Worm (Caenorhabditis elegans): ENCODE results near the gene cpi-1.

The cpi-1 gene

ce11 chrIV:6065186-6065585 is 28.3 kb downstream of the cpi-1 start:
- TF ChIP-seq fkh-10 (GFP tag; optimal IDR thresholded peaks at IDR 0.05) = peak; percentile 94
- TF ChIP-seq unc-30 (tag; optimal IDR thresholded peaks at IDR 0.05) = no peak
- peak; percentile 28 for TF ChIP-seq nhr-85 (tag)
- peak; percentile 52 for TF ChIP-seq lin-14 (GFP tag; optimal IDR thresholded peaks at IDR 0.05)

- no peak for TF ChIP-seq Y116A8C.19 (tag; optimal IDR thresholded peaks at IDR 0.05; ENCODE audit: borderline replicate concordance)
- TF ChIP-seq nhr-85 (tag) = no peak
- TF ChIP-seq lsy-2 (tag; optimal IDR thresholded peaks at IDR 0.05) = peak in 1 of 2 experiments; percentile 56
- no peak for TF ChIP-seq mep-1 (tag; optimal IDR thresholded peaks at IDR 0.05)
- TF ChIP-seq nhr-47 (tag; optimal IDR thresholded peaks at IDR 0.05) = no peak
- no peak for TF ChIP-seq irx-1 (tag; optimal IDR thresholded peaks at IDR 0.05)
These were observed 28.8 kb downstream of the cpi-1 start for ce11 chrIV:6064657-6065056.

- TF ChIP-seq zag-1 (tag; optimal IDR thresholded peaks at IDR 0.05) = no peak
- TF ChIP-seq lin-14 (GFP tag; optimal IDR thresholded peaks at IDR 0.05) = peak; percentile 10
- no peak for TF ChIP-seq sptf-1 (tag; optimal IDR thresholded peaks at IDR 0.05)
- TF ChIP-seq lsy-2 (tag; optimal IDR thresholded peaks at IDR 0.05) = no peak
These were observed 31.4 kb downstream of the cpi-1 start for ce11 chrIV:6062078-6062477.

ce11 chrIV:6060912-6061311 is 32.6 kb downstream of the cpi-1 start:
- TF ChIP-seq fkh-10 (GFP tag; optimal IDR thresholded peaks at IDR 0.05) = peak; percentile 79
- no peak for TF ChIP-seq unc-98 (GFP tag; IDR thresholded peaks at IDR 0.05)
- peak; percentile 32 for TF ChIP-seq nhr-71 (tag; optimal IDR thresholded peaks at IDR 0.05)
- no peak for TF ChIP-seq pag-3 (tag; optimal IDR thresholded peaks at IDR 0.05; ENCODE audit: borderline replicate concordance, insufficient read depth)
- no peak for TF ChIP-seq skn-1 (tag; optimal IDR thresholded peaks at IDR 0.05)
- TF ChIP-seq fkh-4 (tag; optimal IDR thresholded peaks at IDR 0.05; ENCODE audit: borderline replicate concordance) = no peak
- TF ChIP-seq Y116A8C.19 (tag; optimal IDR thresholded peaks at IDR 0.05; ENCODE audit: borderline replicate concordance) = no peak
- TF ChIP-seq unc-30 (tag; optimal IDR thresholded peaks at IDR 0.05) = no peak
- no peak for TF ChIP-seq nhr-28 (tag; optimal IDR thresholded peaks at IDR 0.05)
- no peak for TF ChIP-seq unc-130 (tag; optimal IDR thresholded peaks at IDR 0.05)
- no peak for TF ChIP-seq swsn-7 (tag; optimal IDR thresholded peaks at IDR 0.05)
- peak; percentile 85 for TF ChIP-seq lin-14 (GFP tag; optimal IDR thresholded peaks at IDR 0.05)
- no peak for TF ChIP-seq sox-4 (tag; optimal IDR thresholded peaks at IDR 0.05)
- no peak for TF ChIP-seq ets-5 (GFP tag; IDR thresholded peaks at IDR 0.05)
- TF ChIP-seq mep-1 (tag; optimal IDR thresholded peaks at IDR 0.05) = peak; percentile 28
- TF ChIP-seq snpc-4 (tag; optimal IDR thresholded peaks at IDR 0.05) = no peak
- peak; percentile 74 for TF ChIP-seq ces-1 (GFP tag; optimal IDR thresholded peaks at IDR 0.05)
- no peak for TF ChIP-seq zag-1 (tag; optimal IDR thresholded peaks at IDR 0.05)
- TF ChIP-seq nhr-19 (GFP tag; conservative IDR thresholded peaks at IDR 0.05) = no peak
- TF ChIP-seq efl-1 (optimal IDR thresholded peaks at IDR 0.05) = no peak
- peak in 1 of 2 experiments; percentile 35 for TF ChIP-seq efl-1 (GFP tag; optimal IDR thresholded peaks at IDR 0.05 in 1 of 2)
- TF ChIP-seq nhr-85 (tag) = no peak
- no peak for TF ChIP-seq xbp-1 (tag; optimal IDR thresholded peaks at IDR 0.05)
- no peak for TF ChIP-seq fos-1 (tag; optimal IDR thresholded peaks at IDR 0.05)
- no peak for TF ChIP-seq C16A3.4 (tag; optimal IDR thresholded peaks at IDR 0.05)
- no peak for TF ChIP-seq mdl-1 (tag; optimal IDR thresholded peaks at IDR 0.05)
- TF ChIP-seq lsy-2 (tag; optimal IDR thresholded peaks at IDR 0.05) = peak in 1 of 2 experiments; percentile 33
- TF ChIP-seq tlp-1 (tag; optimal IDR thresholded peaks at IDR 0.05) = no peak
- no peak for TF ChIP-seq nhr-11 (tag; optimal IDR thresholded peaks at IDR 0.05)
- TF ChIP-seq lin-15B (tag; optimal IDR thresholded peaks at IDR 0.05) = no peak
- TF ChIP-seq nhr-77 (tag; optimal IDR thresholded peaks at IDR 0.05) = no peak
- peak; percentile 6 for TF ChIP-seq nhr-47 (tag; optimal IDR thresholded peaks at IDR 0.05)
- TF ChIP-seq grh-1 (GFP tag; IDR thresholded peaks at IDR 0.05) = no peak
- no peak for TF ChIP-seq ceh-82 (tag; optimal IDR thresholded peaks at IDR 0.05)
- no peak for TF ChIP-seq mef-2 (tag; optimal IDR thresholded peaks at IDR 0.05)
- TF ChIP-seq blmp-1 (tag; optimal IDR thresholded peaks at IDR 0.05) = no peak
- no peak for TF ChIP-seq efl-3 (GFP tag; optimal IDR thresholded peaks at IDR 0.05)
- TF ChIP-seq C34B4.2 (tag; optimal IDR thresholded peaks at IDR 0.05) = no peak

Data from whole organism, L1 larva.